Worm (Caenorhabditis elegans) whole organism, young adult: ENCODE measurements around the gene C29A12.6.

ENCODE experiments used
- B0336.3 ChIP-seq: fragments of 200-800 bp; sonication (Bioruptor generic); IDR thresholded peaks from 2 replicates; pipeline ENCODE4 v1.3.6; 2022; ENCODE audit warnings: missing genetic modification characterization, missing compliant biosample characterization
- D2030.7 ChIP-seq: fragments of 200-800 bp; sonication (Bioruptor generic); IDR thresholded peaks from 2 replicates; pipeline ENCODE4 v1.3.6; 2022; ENCODE audit warnings: missing genetic modification reagents, missing genetic modification characterization, missing compliant biosample characterization
- F10E7.11 ChIP-seq: sonication (generic microtip); optimal IDR thresholded peaks from 2 replicates; lab custom pipeline; 2017; ENCODE audit warnings: mild to moderate bottlenecking, missing genetic modification characterization, moderate library complexity, missing compliant biosample characterization
- F22D6.2 ChIP-seq: sonication (generic microtip); optimal IDR thresholded peaks from 2 replicates; lab custom pipeline; 2016; ENCODE audit warnings: mild to moderate bottlenecking, missing genetic modification characterization, missing compliant biosample characterization
- F23B12.7 ChIP-seq: sonication (generic microtip); optimal IDR thresholded peaks from 2 replicates; lab custom pipeline; 2017; ENCODE audit warnings: missing genetic modification characterization, mild to moderate bottlenecking, missing compliant biosample characterization, antibody characterized with exemption, moderate library complexity; ENCODE audit not compliant: insufficient read depth
- F33H1.4 ChIP-seq: fragments of 200-800 bp; sonication (Bioruptor generic); IDR thresholded peaks from 2 replicates; pipeline ENCODE4 v1.3.6; 2022; ENCODE audit warnings: missing genetic modification reagents, missing genetic modification characterization, missing compliant biosample characterization
- F52B5.7 ChIP-seq: sonication (generic microtip); optimal IDR thresholded peaks from 2 replicates; lab custom pipeline; 2016; ENCODE audit warnings: mild to moderate bottlenecking, missing genetic modification characterization, missing compliant biosample characterization
- F55B11.4 ChIP-seq: sonication (generic microtip); optimal IDR thresholded peaks from 2 replicates; lab custom pipeline; 2016; ENCODE audit warnings: missing compliant biosample characterization, missing genetic modification characterization, borderline replicate concordance; ENCODE audit not compliant: insufficient read depth
- K11D2.4 ChIP-seq: fragments of 200-800 bp; sonication (Bioruptor generic); IDR thresholded peaks from 2 replicates; pipeline ENCODE4 v1.3.6; 2022; ENCODE audit warnings: missing genetic modification reagents, missing genetic modification characterization, missing compliant biosample characterization
- T07F8.4 ChIP-seq: sonication (generic microtip); optimal IDR thresholded peaks from 2 replicates; lab custom pipeline; 2016; ENCODE audit warnings: mild to moderate bottlenecking, missing genetic modification characterization, moderate library complexity, missing compliant biosample characterization
- T26A5.8 ChIP-seq: sonication (generic microtip); optimal IDR thresholded peaks from 2 replicates; lab custom pipeline; 2016; ENCODE audit warnings: missing genetic modification characterization, missing compliant biosample characterization
- Y95B8A.8 ChIP-seq: fragments of 200-800 bp; sonication (Bioruptor generic); IDR thresholded peaks from 2 replicates; pipeline ENCODE4 v1.3.6; 2022; ENCODE audit warnings: missing genetic modification reagents, missing genetic modification characterization, missing compliant biosample characterization
- aptf-2 ChIP-seq: fragments of 200-800 bp; sonication (Bioruptor generic); conservative IDR thresholded peaks from 2 replicates; pipeline ENCODE4 v1.3.6; 2022; ENCODE audit warnings: missing genetic modification reagents, missing genetic modification characterization, missing compliant biosample characterization
- ccch-3 ChIP-seq: fragments of 200-800 bp; sonication (Bioruptor generic); optimal IDR thresholded peaks from 2 replicates; lab custom pipeline; 2018; ENCODE audit warnings: mild to moderate bottlenecking, missing genetic modification characterization, missing compliant biosample characterization
- ceh-58 ChIP-seq: fragments of 200-800 bp; sonication (Bioruptor generic); IDR thresholded peaks from 2 replicates; pipeline ENCODE4 v1.3.6; 2022; ENCODE audit warnings: missing genetic modification characterization, missing compliant biosample characterization
- chd-7 ChIP-seq: sonication (generic microtip); optimal IDR thresholded peaks from 2 replicates; lab custom pipeline; 2016; ENCODE audit warnings: mild to moderate bottlenecking, missing genetic modification characterization, moderate library complexity, missing compliant biosample characterization
- dox-1 ChIP-seq: fragments of 200-800 bp; sonication (Bioruptor generic); IDR thresholded peaks from 2 replicates; pipeline ENCODE4 v1.3.6; 2022; ENCODE audit warnings: missing genetic modification reagents, missing genetic modification characterization, missing compliant biosample characterization
- dpff-1 ChIP-seq: sonication (generic microtip); optimal IDR thresholded peaks from 2 replicates; lab custom pipeline; 2017; ENCODE audit warnings: mild to moderate bottlenecking, missing genetic modification characterization, missing compliant biosample characterization
- dpl-1 ChIP-seq: fragments of 150-350 bp; optimal IDR thresholded peaks from 2 replicates; lab custom pipeline; 2014; ENCODE audit warnings: missing biosample characterization, missing genetic modification reagents, missing genetic modification characterization
- ets-4 ChIP-seq: fragments of 200-800 bp; sonication (Bioruptor generic); optimal IDR thresholded peaks from 2 replicates; lab custom pipeline; 2018; ENCODE audit warnings: mild to moderate bottlenecking, missing genetic modification characterization, missing compliant biosample characterization
- fkh-3 ChIP-seq: sonication (generic microtip); optimal IDR thresholded peaks from 2 replicates; lab custom pipeline; 2016; ENCODE audit warnings: mild to moderate bottlenecking, missing genetic modification characterization, missing compliant biosample characterization
- hlh-26 ChIP-seq: fragments of 200-800 bp; sonication (Bioruptor generic); conservative IDR thresholded peaks from 2 replicates; pipeline ENCODE4 v1.3.6; 2022; ENCODE audit warnings: missing genetic modification reagents, missing genetic modification characterization, missing compliant biosample characterization
- hmg-1.2 ChIP-seq: fragments of 200-800 bp; sonication (Bioruptor generic); IDR thresholded peaks from 2 replicates; pipeline ENCODE4 v1.3.6; 2022; ENCODE audit warnings: missing genetic modification reagents, missing genetic modification characterization, missing compliant biosample characterization
- hrde-1 ChIP-seq: sonication (generic microtip); optimal IDR thresholded peaks from 2 replicates; lab custom pipeline; 2016; ENCODE audit warnings: missing genetic modification characterization, mild to moderate bottlenecking, missing compliant biosample characterization, moderate library complexity, missing genotype, missing genetic modification reagents, borderline replicate concordance
- lin-40 ChIP-seq: sonication (generic microtip); optimal IDR thresholded peaks from 2 replicates; lab custom pipeline; 2016; ENCODE audit warnings: missing genetic modification characterization, mild to moderate bottlenecking, missing compliant biosample characterization, missing genotype, missing genetic modification reagents
- lin-54 ChIP-seq: fragments of 200-800 bp; sonication (Bioruptor generic); optimal IDR thresholded peaks from 2 replicates; lab custom pipeline; 2018; ENCODE audit warnings: mild to moderate bottlenecking, missing genetic modification characterization, missing compliant biosample characterization
- madf-10 ChIP-seq: sonication (generic microtip); optimal IDR thresholded peaks from 2 replicates; lab custom pipeline; 2016; ENCODE audit warnings: mild to moderate bottlenecking, missing genetic modification characterization, missing compliant biosample characterization
- madf-6 ChIP-seq: fragments of 200-800 bp; sonication (Bioruptor generic); IDR thresholded peaks from 2 replicates; pipeline ENCODE4 v1.3.6; 2022; ENCODE audit warnings: missing genetic modification reagents, missing genetic modification characterization, missing compliant biosample characterization
- madf-8 ChIP-seq: fragments of 200-800 bp; sonication (Bioruptor generic); conservative IDR thresholded peaks from 2 replicates; pipeline ENCODE4 v1.3.6; 2022; ENCODE audit warnings: missing genetic modification reagents, missing genetic modification characterization, missing compliant biosample characterization
- mcd-1 ChIP-seq: fragments of 200-800 bp; sonication (Bioruptor generic); IDR thresholded peaks from 2 replicates; pipeline ENCODE4 v1.3.6; 2022; ENCODE audit warnings: missing genetic modification reagents, missing genetic modification characterization, missing compliant biosample characterization
- mes-4 ChIP-seq: sonication (generic microtip); optimal IDR thresholded peaks from 2 replicates; lab custom pipeline; 2016; ENCODE audit warnings: missing genotype, missing genetic modification characterization, missing compliant biosample characterization
- nfya-1 ChIP-seq: sonication (generic microtip); optimal IDR thresholded peaks from 2 replicates; lab custom pipeline; 2017; ENCODE audit warnings: antibody characterized with exemption, missing compliant biosample characterization, missing genetic modification characterization, borderline replicate concordance; ENCODE audit not compliant: insufficient read depth
- nhr-120 ChIP-seq: fragments of 200-800 bp; sonication (Bioruptor generic); IDR thresholded peaks from 2 replicates; pipeline ENCODE4 v1.3.6; 2022; ENCODE audit warnings: missing genetic modification characterization, missing compliant biosample characterization
- nhr-27 ChIP-seq: fragments of 200-800 bp; sonication (Bioruptor generic); optimal IDR thresholded peaks from 2 replicates; lab custom pipeline; 2018; ENCODE audit warnings: mild to moderate bottlenecking, missing genetic modification characterization, moderate library complexity, missing compliant biosample characterization
- nhr-80 ChIP-seq: sonication (generic microtip); optimal IDR thresholded peaks from 2 replicates; lab custom pipeline; 2016; ENCODE audit warnings: missing genetic modification characterization, missing compliant biosample characterization
- nhr-90 ChIP-seq: sonication (generic microtip); optimal IDR thresholded peaks from 2 replicates; lab custom pipeline; 2016; ENCODE audit warnings: missing genotype, mild to moderate bottlenecking, missing genetic modification characterization, missing compliant biosample characterization
- snpc-1.3 ChIP-seq: sonication (generic microtip); optimal IDR thresholded peaks from 2 replicates; lab custom pipeline; 2017; ENCODE audit warnings: missing genetic modification characterization, mild to moderate bottlenecking, missing compliant biosample characterization, antibody characterized with exemption, moderate library complexity, missing genotype, missing genetic modification reagents; ENCODE audit not compliant: insufficient read depth
- unc-62 ChIP-seq: fragments of 150-350 bp; optimal IDR thresholded peaks from 2 replicates; lab custom pipeline; 2014; ENCODE audit warnings: missing biosample characterization, missing genetic modification reagents, missing genetic modification characterization
- xnd-1 ChIP-seq: sonication (generic microtip); optimal IDR thresholded peaks from 2 replicates; lab custom pipeline; 2016; ENCODE audit warnings: missing genotype, missing genetic modification reagents, missing genetic modification characterization, missing compliant biosample characterization
- zfh-2 ChIP-seq: fragments of 200-800 bp; sonication (Bioruptor generic); conservative IDR thresholded peaks from 2 replicates; pipeline ENCODE4 v1.3.6; 2022; ENCODE audit warnings: missing genetic modification reagents, missing genetic modification characterization, missing compliant biosample characterization
- zim-3 ChIP-seq: sonication (generic microtip); optimal IDR thresholded peaks from 2 replicates; lab custom pipeline; 2017; ENCODE audit warnings: mild to moderate bottlenecking, missing genetic modification characterization, moderate library complexity, missing compliant biosample characterization
- ztf-18 ChIP-seq: sonication (generic microtip); optimal IDR thresholded peaks from 2 replicates; lab custom pipeline; 2016; ENCODE audit warnings: missing genotype, mild to moderate bottlenecking, missing genetic modification characterization, missing compliant biosample characterization
- ztf-22 ChIP-seq: fragments of 200-800 bp; sonication (Bioruptor generic); optimal IDR thresholded peaks from 2 replicates; lab custom pipeline; 2018; ENCODE audit warnings: mild to moderate bottlenecking, missing genetic modification characterization, moderate library complexity, missing compliant biosample characterization
- ztf-26 ChIP-seq: sonication (generic microtip); optimal IDR thresholded peaks from 2 replicates; lab custom pipeline; 2017; ENCODE audit warnings: missing genetic modification characterization, missing compliant biosample characterization
- ztf-3 ChIP-seq: fragments of 200-800 bp; sonication (Bioruptor generic); optimal IDR thresholded peaks from 2 replicates; lab custom pipeline; 2018; ENCODE audit warnings: mild to moderate bottlenecking, missing genetic modification characterization, missing compliant biosample characterization

The C29A12.6 gene

ce11 chrV:10871457-10871861 lies 24.5 kb downstream of the C29A12.6 start (continued):
- TF ChIP-seq ccch-3 (GFP tag; lab: Kevin White, UChicago): no peak
- no peak for TF ChIP-seq F33H1.4
- TF ChIP-seq aptf-2 (GFP tag; lab: Robert Waterston, UW): no peak
- no peak for TF ChIP-seq xnd-1 (tag; lab: Kevin White, UChicago)
- TF ChIP-seq dox-1 (GFP tag; lab: Robert Waterston, UW): peak; percentile 72
- no peak for TF ChIP-seq T26A5.8 (tag; lab: Kevin White, UChicago)
- TF ChIP-seq nfya-1 (tag; lab: Kevin White, UChicago): no peak
- TF ChIP-seq F55B11.4 (tag; lab: Kevin White, UChicago): no peak
- no peak for TF ChIP-seq dpl-1 (GFP tag; lab: Kevin White, UChicago)
- peak; percentile 59 for TF ChIP-seq nhr-80 (tag; lab: Kevin White, UChicago)
- peak; percentile 52; the same call in 1 of the 2 replicates for TF ChIP-seq B0336.3
- no peak for TF ChIP-seq ceh-58 (GFP tag; lab: Robert Waterston, UW)
- TF ChIP-seq K11D2.4 (GFP tag; lab: Robert Waterston, UW): peak; percentile 51; the same call in 1 of the 2 replicates
- TF ChIP-seq lin-40 (tag; lab: Kevin White, UChicago): peak; percentile 74
- TF ChIP-seq nhr-27: no peak
- TF ChIP-seq Y95B8A.8: no peak
- no peak for TF ChIP-seq mes-4
- no peak for TF ChIP-seq madf-6 (GFP tag; lab: Robert Waterston, UW)
- TF ChIP-seq nhr-120 (GFP tag; lab: Robert Waterston, UW): no peak
- no peak for TF ChIP-seq F23B12.7 (tag; lab: Kevin White, UChicago)
- no peak for TF ChIP-seq D2030.7 (GFP tag; lab: Robert Waterston, UW)
- no peak for TF ChIP-seq snpc-1.3
- no peak for TF ChIP-seq madf-10 (tag; lab: Kevin White, UChicago)
- no peak for TF ChIP-seq madf-8 (GFP tag; lab: Robert Waterston, UW)
- TF ChIP-seq nhr-90: no peak
- TF ChIP-seq ztf-3 (GFP tag; lab: Kevin White, UChicago): no peak
- no peak for TF ChIP-seq unc-62
- peak; percentile 45 for TF ChIP-seq ztf-26 (tag; lab: Kevin White, UChicago)
- no peak for TF ChIP-seq ztf-22
- no peak for TF ChIP-seq zim-3 (tag; lab: Kevin White, UChicago)
- peak; percentile 69; the same call in 1 of the 2 replicates for TF ChIP-seq hmg-1.2 (GFP tag; lab: Robert Waterston, UW)
- TF ChIP-seq lin-54 (GFP tag; lab: Kevin White, UChicago): no peak
- no peak for TF ChIP-seq F52B5.7 (tag; lab: Kevin White, UChicago)
- no peak for TF ChIP-seq hlh-26 (GFP tag; lab: Robert Waterston, UW)
- TF ChIP-seq F10E7.11: no peak
- no peak for TF ChIP-seq zfh-2 (GFP tag; lab: Robert Waterston, UW)
- no peak for TF ChIP-seq fkh-3 (tag; lab: Kevin White, UChicago)
- TF ChIP-seq hrde-1 (tag; lab: Kevin White, UChicago): no peak
- TF ChIP-seq dpff-1 (tag; lab: Kevin White, UChicago): no peak
- TF ChIP-seq, all 124 proteins: peak for 24

DNA sequence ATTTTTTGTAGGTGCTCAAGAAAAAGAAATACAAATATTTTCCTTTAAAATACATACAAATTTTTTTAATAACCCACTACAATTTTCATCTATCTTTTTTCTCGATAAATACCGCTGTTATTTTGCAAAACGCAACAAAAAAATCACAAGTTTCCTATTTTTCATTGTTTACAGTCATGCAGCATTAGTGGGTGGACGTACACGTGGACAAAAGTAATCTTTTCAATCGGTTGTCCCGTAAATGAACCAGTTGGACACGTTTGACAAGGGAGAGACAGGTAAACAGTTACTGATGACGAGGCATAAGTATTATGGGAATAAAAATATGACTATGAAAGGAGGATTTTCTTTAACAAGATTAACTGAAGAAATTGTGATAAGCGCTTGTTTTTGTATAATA lies 26.2 kb downstream of the C29A12.6 start:
- TF ChIP-seq T07F8.4 (tag; lab: Kevin White, UChicago): no peak
- no peak for TF ChIP-seq mcd-1 (GFP tag; lab: Robert Waterston, UW)
- no peak for TF ChIP-seq chd-7 (tag; lab: Kevin White, UChicago)
- TF ChIP-seq F22D6.2 (tag; lab: Kevin White, UChicago): no peak
- TF ChIP-seq ets-4: no peak
- no peak for TF ChIP-seq ztf-18 (tag; lab: Kevin White, UChicago)
